Worm (Caenorhabditis elegans): Measurements from ENCODE around the gene Y9C2UA.1.

ce11 chrII:9171466-9172187 lies 32.2 kb downstream of the Y9C2UA.1 start:
- TF ChIP-seq lin-40 (tag; optimal IDR thresholded peaks at IDR 0.05) (no peak), sdz-38 (tag; optimal IDR thresholded peaks at IDR 0.05) (no peak), Y67H2A.10 (GFP tag; conservative IDR thresholded peaks at IDR 0.05) (no peak), chd-7 (tag; optimal IDR thresholded peaks at IDR 0.05) (no peak), ama-1 (optimal IDR thresholded peaks at IDR 0.05) (no peak), ama-1 (GFP tag; optimal IDR thresholded peaks at IDR 0.05) (no peak), B0035.1 (tag; optimal IDR thresholded peaks at IDR 0.05) (no peak), T07F8.4 (tag; optimal IDR thresholded peaks at IDR 0.05) (no peak), unc-62 (GFP tag; optimal IDR thresholded peaks at IDR 0.05) (no peak)
